Worm (Caenorhabditis elegans): ENCODE results near the gene srj-53.

srj-53 gene

ce11 chrV:728822-729493 lies 34.4 kb upstream of the srj-53 start (continued):
- TF ChIP-seq nhr-25 (tag; optimal IDR thresholded peaks at IDR 0.05; ENCODE audit: borderline replicate concordance, insufficient read depth) (no peak), set-16 (GFP tag; IDR thresholded peaks at IDR 0.05) (no peak), gei-8 (GFP tag; optimal IDR thresholded peaks at IDR 0.05) (no peak), mxl-3 (GFP tag; optimal IDR thresholded peaks at IDR 0.05) (peak; percentile 59), duxl-1 (tag; optimal IDR thresholded peaks at IDR 0.05; ENCODE audit: poor library complexity) (no peak), dve-1 (tag; optimal IDR thresholded peaks at IDR 0.05; ENCODE audit: insufficient read depth) (peak; percentile 96), lin-38 (GFP tag; IDR thresholded peaks at IDR 0.05) (peak; percentile 13; the same call in 1 of the 2 replicates), Y48G9A.11 (GFP tag; IDR thresholded peaks at IDR 0.05) (0 out of 2 replicates have a peak, but pooled peaks have one; percentile 10), nhr-41 (GFP tag; IDR thresholded peaks at IDR 0.05) (no peak), lin-1 (GFP tag; IDR thresholded peaks at IDR 0.05) (no peak), aha-1 (tag) (peak; percentile 98), ztf-11 (tag; optimal IDR thresholded peaks at IDR 0.05) (no peak), T20F7.1 (GFP tag; optimal IDR thresholded peaks at IDR 0.05) (peak; percentile 23), R02D3.7 (tag; optimal IDR thresholded peaks at IDR 0.05) (no peak), ceh-28 (tag; optimal IDR thresholded peaks at IDR 0.05) (no peak), Y75B8A.6 (GFP tag; IDR thresholded peaks at IDR 0.05) (0 out of 2 replicates have a peak, but pooled peaks have one; percentile 10)

- peak; percentile 29 for TF ChIP-seq nhr-77 (tag; optimal IDR thresholded peaks at IDR 0.05)
- peak; percentile 85 for TF ChIP-seq dve-1 (tag; optimal IDR thresholded peaks at IDR 0.05; ENCODE audit: insufficient read depth)
- TF ChIP-seq D1046.2 (GFP tag; IDR thresholded peaks at IDR 0.05): no peak; the same call in 1 of the 2 replicates
- TF ChIP-seq mdt-29 (GFP tag; IDR thresholded peaks at IDR 0.05): peak; percentile 48; the same call in 1 of the 2 replicates
- no peak for TF ChIP-seq hif-1 (tag; optimal IDR thresholded peaks at IDR 0.05)
- TF ChIP-seq zfp-3 (GFP tag; conservative IDR thresholded peaks at IDR 0.05): peak; percentile 48
- TF ChIP-seq snpc-4 (tag; optimal IDR thresholded peaks at IDR 0.05): no peak
- peak; percentile 48 for TF ChIP-seq spr-3 (GFP tag; optimal IDR thresholded peaks at IDR 0.05)
- TF ChIP-seq madf-9 (GFP tag; conservative IDR thresholded peaks at IDR 0.05): no peak
- TF ChIP-seq madf-5 (GFP tag; IDR thresholded peaks at IDR 0.05): 0 out of 4 replicates have a peak, but pooled peaks of 1 of the 2 experiments have one; percentile 25
- TF ChIP-seq F49E8.2 (tag; optimal IDR thresholded peaks at IDR 0.05; ENCODE audit: borderline replicate concordance): no peak
- TF ChIP-seq lin-15B (tag; optimal IDR thresholded peaks at IDR 0.05): no peak
- TF ChIP-seq Y5F2A.4 (GFP tag; optimal IDR thresholded peaks at IDR 0.05): peak; percentile 65
- no peak; the same call in none of the 2 replicates for TF ChIP-seq arid-1 (GFP tag; conservative IDR thresholded peaks at IDR 0.05)
- TF ChIP-seq F44E2.7 (GFP tag; IDR thresholded peaks at IDR 0.05): no peak
- TF ChIP-seq zag-1 (tag; optimal IDR thresholded peaks at IDR 0.05): no peak
- no peak; the same call in 1 of the 2 replicates for TF ChIP-seq tra-1 (GFP tag; IDR thresholded peaks at IDR 0.05)
- peak; percentile 58; the same call in 1 of the 2 replicates for TF ChIP-seq snpc-1.2 (GFP tag; IDR thresholded peaks at IDR 0.05)
- TF ChIP-seq F10B5.3 (tag; optimal IDR thresholded peaks at IDR 0.05): no peak
- TF ChIP-seq set-16 (GFP tag; IDR thresholded peaks at IDR 0.05): peak; percentile 76
- TF ChIP-seq ztf-7 (tag; optimal IDR thresholded peaks at IDR 0.05): no peak
- 0 out of 2 replicates have a peak, but pooled peaks have one; percentile 16 for TF ChIP-seq zip-11 (GFP tag; IDR thresholded peaks at IDR 0.05)
- TF ChIP-seq nhr-237 (tag; optimal IDR thresholded peaks at IDR 0.05): no peak
- TF ChIP-seq lin-13 (GFP tag; optimal IDR thresholded peaks at IDR 0.05): no peak
- TF ChIP-seq nhr-42 (GFP tag; IDR thresholded peaks at IDR 0.05): 0 out of 2 replicates have a peak, but pooled peaks have one; percentile 46
- TF ChIP-seq nhr-48 (tag; optimal IDR thresholded peaks at IDR 0.05): peak; percentile 40
- TF ChIP-seq fos-1 (tag; optimal IDR thresholded peaks at IDR 0.05): no peak
- no peak for TF ChIP-seq nhr-41 (GFP tag; IDR thresholded peaks at IDR 0.05)
- TF ChIP-seq tag-97 (GFP tag; IDR thresholded peaks at IDR 0.05): no peak
- no peak for TF ChIP-seq vab-7 (GFP tag; IDR thresholded peaks at IDR 0.05)
- no peak for TF ChIP-seq unc-130 (GFP tag; optimal IDR thresholded peaks at IDR 0.05)
- no peak for TF ChIP-seq skn-1 (tag; optimal IDR thresholded peaks at IDR 0.05)
- TF ChIP-seq rbr-2 (tag; optimal IDR thresholded peaks at IDR 0.05): no peak
These were observed 33.2 kb upstream of the srj-53 start, which contains the start of the genes icl-1 and srh-2 for ce11 chrV:727484-728351. Gene icl-1 (minus strand): TSS chrV:728004. Gene srh-2 (plus strand): TSS chrV:728301.

Data from whole organism, L4 larva.